Worm (Caenorhabditis elegans): ENCODE results near the gene C10C5.5.

DNA sequence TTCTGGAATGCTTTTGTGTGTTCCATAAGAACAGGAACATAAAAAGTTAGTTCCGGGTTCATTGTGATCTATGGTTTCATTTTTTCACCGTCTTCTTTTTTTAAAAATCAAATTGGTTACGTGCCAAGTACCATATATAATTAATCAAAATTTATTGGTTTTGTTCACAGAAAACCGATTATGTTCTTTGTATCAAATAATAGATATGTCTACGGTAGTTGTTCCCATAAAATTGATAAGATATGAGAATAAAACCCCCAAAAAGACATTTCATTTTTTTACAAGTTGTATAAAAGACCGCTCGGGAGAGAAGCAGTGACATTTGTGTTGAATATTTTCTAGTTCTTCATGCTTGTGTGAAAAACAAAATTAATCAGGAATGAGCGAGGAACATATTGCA is at the start of gene C10C5.5:
- TF ChIP-seq ttx-3 (tag; optimal IDR thresholded peaks at IDR 0.05) (no peak), che-1 (tag; optimal IDR thresholded peaks at IDR 0.05) (no peak), sdc-2 (tag; optimal IDR thresholded peaks at IDR 0.05) (no peak), pqm-1 (tag; optimal IDR thresholded peaks at IDR 0.05) (no peak), unc-86 (tag; optimal IDR thresholded peaks at IDR 0.05) (no peak), unc-55 (GFP tag; optimal IDR thresholded peaks at IDR 0.05) (no peak)

Measured in whole organism, late embryonic.